Fruit fly (Drosophila melanogaster): ENCODE measurements around the gene CG6661.
A peak's percentile ranks its signal among the peaks of the same experiment; 100 is the strongest.

Gene CG6661

DNA sequence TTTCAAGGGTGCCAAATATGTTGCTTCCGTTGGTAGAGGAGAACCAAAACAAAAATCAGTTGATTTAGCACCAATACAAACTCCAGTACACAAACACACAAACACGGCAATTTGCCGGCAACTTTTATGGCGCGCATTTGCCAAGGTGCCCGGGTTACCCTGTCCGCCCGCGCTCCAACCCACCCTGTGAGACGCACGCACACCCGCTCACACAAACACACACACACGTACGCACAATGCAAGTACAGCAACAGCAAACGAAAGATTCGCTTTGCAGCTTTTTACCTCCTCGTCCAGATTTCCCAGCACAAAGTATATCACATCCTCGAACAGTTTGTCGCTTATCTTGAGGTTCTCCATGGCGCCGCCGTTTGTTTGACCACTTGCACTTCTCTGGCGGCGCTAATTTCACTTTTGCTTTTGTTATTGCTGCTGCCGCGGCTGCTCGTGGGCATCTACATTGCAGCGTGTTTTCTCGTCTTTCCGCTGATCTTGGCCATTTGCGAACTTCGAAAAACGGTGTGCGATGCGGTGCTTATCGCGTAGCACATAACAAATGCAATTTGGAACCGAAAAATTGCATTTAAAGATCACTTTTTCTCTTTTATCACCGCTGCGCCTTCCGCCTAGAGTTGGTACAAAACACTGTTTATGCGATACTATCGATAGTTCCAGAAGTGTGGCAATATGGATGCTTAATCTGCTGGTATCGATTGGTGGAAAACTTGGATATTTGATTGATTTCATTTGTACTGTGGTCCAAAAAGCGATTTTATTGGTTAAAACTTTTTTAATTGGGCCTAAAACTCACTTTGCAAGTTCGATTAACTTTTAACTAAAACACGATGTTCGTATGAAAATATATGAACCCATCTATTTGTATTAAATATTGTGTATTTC is 5.8 kb upstream of the CG6661 start, which contains the start of gene Ptip (continued):
- TF ChIP-seq tx (GFP tag; optimal IDR thresholded peaks at IDR 0.05) (no peak), hkb (optimal IDR thresholded peaks at IDR 0.05) (no peak), hkb (GFP tag; IDR thresholded peaks at IDR 0.05) (peak; percentile 67), CkIIα-i1 (GFP tag; IDR thresholded peaks at IDR 0.05) (no peak), stc (GFP tag; IDR thresholded peaks at IDR 0.05) (no peak; the same call in 1 of the 2 replicates), CG6813 (GFP tag; optimal IDR thresholded peaks at IDR 0.05) (peak; percentile 54), MESR4 (GFP tag; optimal IDR thresholded peaks at IDR 0.05) (peak; percentile 59), Adf1 (GFP tag; IDR thresholded peaks at IDR 0.05) (peak; percentile 12), CG13424 (tag; optimal IDR thresholded peaks at IDR 0.05) (peak; percentile 39), CG11695 (GFP tag; IDR thresholded peaks at IDR 0.05) (no peak; the same call in 2 of the 3 replicates), CG16813 (GFP tag; IDR thresholded peaks at IDR 0.05; ENCODE audit: partially characterized antibody) (peak; percentile 98), cato (GFP tag; optimal IDR thresholded peaks at IDR 0.05; ENCODE audit: borderline replicate concordance) (no peak), CG32532 (GFP tag; IDR thresholded peaks at IDR 0.05) (peak; percentile 73; the same call in 1 of the 2 replicates), ewg (GFP tag; optimal IDR thresholded peaks at IDR 0.05) (peak; percentile 40), CG7372 (GFP tag; IDR thresholded peaks at IDR 0.05) (no peak), Abd-B (GFP tag; optimal IDR thresholded peaks at IDR 0.05) (peak; percentile 81), CG1792 (GFP tag; optimal IDR thresholded peaks at IDR 0.05) (peak; percentile 6), Fer3 (tag; optimal IDR thresholded peaks at IDR 0.05) (no peak), CG1647 (GFP tag; optimal IDR thresholded peaks at IDR 0.05) (peak; percentile 4), sna (GFP tag; IDR thresholded peaks at IDR 0.05; ENCODE audit: partially characterized antibody) (peak; percentile 90), CG18011 (GFP tag; optimal IDR thresholded peaks at IDR 0.05) (no peak), unc-4 (GFP tag; IDR thresholded peaks at IDR 0.05; ENCODE audit: partially characterized antibody) (peak; percentile 94), CG18619 (GFP tag; optimal IDR thresholded peaks at IDR 0.05) (peak; percentile 30), vvl (GFP tag; IDR thresholded peaks at IDR 0.05) (peak; percentile 71), lov (optimal IDR thresholded peaks at IDR 0.05) (no peak), lov (GFP tag; IDR thresholded peaks at IDR 0.05) (peak; percentile 63; the same call in 1 of the 3 replicates), NK7.1 (GFP tag; optimal IDR thresholded peaks at IDR 0.05) (peak; percentile 1), ATbp (GFP tag; optimal IDR thresholded peaks at IDR 0.05) (no peak), CG12942 (GFP tag; optimal IDR thresholded peaks at IDR 0.05) (peak; percentile 17), Sry-β (GFP tag; optimal IDR thresholded peaks at IDR 0.05) (no peak), MBD-R2 (GFP tag; IDR thresholded peaks at IDR 0.05) (peak; percentile 75), Dek (tag; optimal IDR thresholded peaks at IDR 0.05) (no peak), gro (GFP tag; optimal IDR thresholded peaks at IDR 0.05) (peak; percentile 55), otp (GFP tag; IDR thresholded peaks at IDR 0.05) (peak; percentile 26; the same call in 1 of the 3 replicates), bsh (GFP tag; optimal IDR thresholded peaks at IDR 0.05) (peak in 1 of 2 experiments; percentile 38), stwl (tag; optimal IDR thresholded peaks at IDR 0.05) (peak; percentile 67), CG34422 (GFP tag; IDR thresholded peaks at IDR 0.05) (peak; percentile 99), tll (GFP tag; optimal IDR thresholded peaks at IDR 0.05) (peak in 1 of 2 experiments; percentile 25), CG10366 (GFP tag; IDR thresholded peaks at IDR 0.05) (peak; percentile 75), CG11456 (GFP tag; IDR thresholded peaks at IDR 0.05) (0 out of 3 replicates have a peak, but pooled peaks have one; percentile 7), CG3065 (GFP tag; optimal IDR thresholded peaks at IDR 0.05) (no peak), CG17385 (GFP tag; optimal IDR thresholded peaks at IDR 0.05) (peak; percentile 65), bcd (GFP tag; optimal IDR thresholded peaks at IDR 0.05) (peak; percentile 89), sens-2 (GFP tag; IDR thresholded peaks at IDR 0.05) (no peak), Ada2b (GFP tag; IDR thresholded peaks at IDR 0.05) (0 out of 2 replicates have a peak, but pooled peaks have one; percentile 19), nerfin-2 (GFP tag; IDR thresholded peaks at IDR 0.05; ENCODE audit: partially characterized antibody) (peak; percentile 93), CG10274 (GFP tag; optimal IDR thresholded peaks at IDR 0.05) (no peak), en (GFP tag; optimal IDR thresholded peaks at IDR 0.05) (no peak)
